Fruit fly (Drosophila melanogaster) whole organism, embryonic: ENCODE measurements around the gene bsk.

Experiments used
- Antp ChIP-seq: fragments of 200-800 bp; sonication (Bioruptor generic); optimal IDR thresholded peaks from 3 replicates; lab custom pipeline; 2016; ENCODE audit warnings: missing biosample characterization, missing genetic modification characterization
- CG11456 ChIP-seq: fragments of 200-800 bp; sonication (Bioruptor generic); IDR thresholded peaks from 3 replicates; pipeline ENCODE4 v1.3.6; 2022; ENCODE audit warnings: missing biosample characterization, missing genetic modification characterization
- CG12071 ChIP-seq: fragments of 200-800 bp; sonication (Bioruptor generic); optimal IDR thresholded peaks from 3 replicates; lab custom pipeline; 2018; ENCODE audit warnings: missing biosample characterization, mild to moderate bottlenecking, missing genetic modification characterization
- CG1233 ChIP-seq: fragments of 200-800 bp; sonication (Bioruptor generic); optimal IDR thresholded peaks from 4 replicates; lab custom pipeline; 2018; ENCODE audit warnings: missing biosample characterization, mild to moderate bottlenecking, missing genetic modification characterization
- CG12769 ChIP-seq: fragments of 200-800 bp; sonication (Bioruptor generic); optimal IDR thresholded peaks from 2 replicates; lab custom pipeline; 2019; ENCODE audit warnings: missing biosample characterization, mild to moderate bottlenecking, missing genetic modification characterization, moderate library complexity
- CG12942 ChIP-seq: fragments of 200-800 bp; sonication (Bioruptor generic); optimal IDR thresholded peaks from 3 replicates; lab custom pipeline; 2016; ENCODE audit warnings: missing biosample characterization, missing genetic modification characterization
- CG14441 ChIP-seq: fragments of 200-800 bp; sonication (Bioruptor generic); IDR thresholded peaks from 2 replicates; pipeline ENCODE4 v1.3.6; 2022; ENCODE audit warnings: missing biosample characterization, missing genetic modification characterization
- CG15011 ChIP-seq: fragments of 200-800 bp; sonication (Bioruptor generic); optimal IDR thresholded peaks from 3 replicates; lab custom pipeline; 2018; ENCODE audit warnings: missing biosample characterization, mild to moderate bottlenecking, missing genetic modification characterization
- CG16813 ChIP-seq: fragments of 200-800 bp; sonication (Bioruptor generic); IDR thresholded peaks from 3 replicates; pipeline ENCODE4 v1.3.6; 2022; ENCODE audit warnings: missing biosample characterization, missing genetic modification characterization; ENCODE audit not compliant: partially characterized antibody
- CG17612 ChIP-seq: fragments of 200-800 bp; sonication (Bioruptor generic); IDR thresholded peaks from 2 replicates; pipeline ENCODE4 v1.3.6; 2022; ENCODE audit warnings: missing biosample characterization, missing genetic modification characterization
- CG2678 ChIP-seq: fragments of 200-800 bp; sonication (Bioruptor generic); optimal IDR thresholded peaks from 3 replicates; lab custom pipeline; 2019; ENCODE audit warnings: missing biosample characterization, mild to moderate bottlenecking, missing genetic modification characterization, moderate library complexity
- CG31388 ChIP-seq: fragments of 200-800 bp; sonication (Bioruptor generic); optimal IDR thresholded peaks from 2 replicates; lab custom pipeline; 2016; ENCODE audit warnings: missing biosample characterization, missing genetic modification characterization
- CG3995 ChIP-seq: fragments of 200-800 bp; sonication (Bioruptor generic); optimal IDR thresholded peaks from 3 replicates; lab custom pipeline; 2016; ENCODE audit warnings: missing biosample characterization, missing genetic modification characterization
- CG4328 ChIP-seq: fragments of 200-800 bp; sonication (Bioruptor generic); optimal IDR thresholded peaks from 3 replicates; lab custom pipeline; 2017; ENCODE audit warnings: missing biosample characterization, missing genetic modification reagents, missing genetic modification characterization
- CG4617 ChIP-seq: fragments of 200-800 bp; sonication (Bioruptor generic); optimal IDR thresholded peaks from 3 replicates; lab custom pipeline; 2016; ENCODE audit warnings: missing biosample characterization, missing genetic modification characterization, borderline replicate concordance
- CG7357 ChIP-seq: fragments of 200-800 bp; sonication (Bioruptor generic); IDR thresholded peaks from 3 replicates; pipeline ENCODE4 v1.3.6; 2022; ENCODE audit warnings: missing biosample characterization, missing genetic modification characterization
- CG7372 ChIP-seq: fragments of 200-800 bp; sonication (Bioruptor generic); IDR thresholded peaks from 2 replicates; pipeline ENCODE4 v1.3.6; 2022; ENCODE audit warnings: missing biosample characterization, missing genetic modification characterization
- CG8478 ChIP-seq: fragments of >200 bp; optimal IDR thresholded peaks from 2 replicates; lab custom pipeline; 2018
- Deaf1 ChIP-seq: fragments of 200-800 bp; optimal IDR thresholded peaks from 3 replicates; lab custom pipeline; 2019; ENCODE audit warnings: missing biosample characterization, mild to moderate bottlenecking, missing genetic modification characterization, moderate library complexity
- Dip2 ChIP-seq: fragments of 200-800 bp; sonication (Bioruptor generic); IDR thresholded peaks from 2 replicates; pipeline ENCODE4 v1.3.6; 2022; ENCODE audit warnings: missing biosample characterization, missing genetic modification characterization
- Dp ChIP-seq: fragments of 200-800 bp; sonication (Bioruptor generic); optimal IDR thresholded peaks from 2 replicates; lab custom pipeline; 2018; ENCODE audit warnings: missing biosample characterization, mild to moderate bottlenecking, missing genetic modification characterization, moderate library complexity
- Fer2 ChIP-seq: fragments of 200-800 bp; sonication (Bioruptor generic); optimal IDR thresholded peaks from 2 replicates; lab custom pipeline; 2018; ENCODE audit warnings: missing biosample characterization, mild to moderate bottlenecking, missing genetic modification characterization, moderate library complexity
- MBD-R2 ChIP-seq: fragments of 200-800 bp; sonication (Bioruptor generic); IDR thresholded peaks from 2 replicates; pipeline ENCODE4 v1.3.6; 2022; ENCODE audit warnings: missing biosample characterization, missing genetic modification characterization
- Med ChIP-seq: fragments of 200-800 bp; sonication (Bioruptor generic); peaks from one replicate; lab custom pipeline; 2016; ENCODE audit warnings: missing biosample characterization, missing genetic modification characterization, mild to moderate bottlenecking, inconsistent platforms, moderate library complexity
- Meics ChIP-seq: fragments of 200-800 bp; sonication (Bioruptor generic); optimal IDR thresholded peaks from 2 replicates; lab custom pipeline; 2017; ENCODE audit warnings: missing biosample characterization, mild to moderate bottlenecking, missing genetic modification characterization
- Nf-YB ChIP-seq: fragments of 200-800 bp; sonication (Bioruptor generic); optimal IDR thresholded peaks from 3 replicates; lab custom pipeline; 2019; ENCODE audit warnings: missing biosample characterization, mild to moderate bottlenecking, missing genetic modification characterization, moderate library complexity
- ci ChIP-seq: fragments of 200-800 bp; sonication (Bioruptor generic); IDR thresholded peaks from 3 replicates; pipeline ENCODE4 v1.3.6; 2022; ENCODE audit warnings: missing biosample characterization, missing genetic modification characterization
- crp ChIP-seq, 2 experiments: fragments of 200-800 bp; sonication (Bioruptor generic); optimal IDR thresholded peaks; 2 replicates in 1 of 2; 3 replicates in 1 of 2; lab custom pipeline; 2017; ENCODE audit warnings: missing biosample characterization in 2 of 2, missing genetic modification characterization in 2 of 2, mild to moderate bottlenecking in 1 of 2, moderate library complexity in 1 of 2
- esg ChIP-seq: fragments of 200-800 bp; sonication (Bioruptor generic); conservative IDR thresholded peaks from 2 replicates; pipeline ENCODE4 v1.3.6; 2022; ENCODE audit warnings: missing biosample characterization, missing genetic modification characterization
- hb ChIP-seq: fragments of 200-800 bp; sonication (Bioruptor generic); IDR thresholded peaks from 3 replicates; pipeline ENCODE4 v1.3.6; 2022; ENCODE audit warnings: missing biosample characterization, missing genetic modification characterization; ENCODE audit not compliant: partially characterized antibody
- inv ChIP-seq: fragments of 200-800 bp; sonication (Bioruptor generic); IDR thresholded peaks from 2 replicates; pipeline ENCODE4 v1.3.6; 2022; ENCODE audit warnings: missing biosample characterization, missing genetic modification characterization; ENCODE audit not compliant: partially characterized antibody
- lov ChIP-seq, 2 experiments: fragments of 200-800 bp in 1 of 2; fragments of >200 bp in 1 of 2; sonication (Bioruptor generic) in 1 of 2; IDR thresholded peaks in 1 of 2; optimal IDR thresholded peaks in 1 of 2; 2 replicates in 1 of 2; 3 replicates in 1 of 2; pipeline versions ENCODE4 v1.3.6 to Lab custom; 2017 to 2022; ENCODE audit warnings: missing biosample characterization in 1 of 2, missing genetic modification characterization in 1 of 2
- nerfin-2 ChIP-seq: fragments of 200-800 bp; sonication (Bioruptor generic); IDR thresholded peaks from 2 replicates; pipeline ENCODE4 v1.3.6; 2022; ENCODE audit warnings: missing biosample characterization, missing genetic modification characterization; ENCODE audit not compliant: partially characterized antibody
- repo ChIP-seq: fragments of 200-800 bp; sonication (Bioruptor generic); optimal IDR thresholded peaks from 2 replicates; lab custom pipeline; 2016; ENCODE audit warnings: missing biosample characterization, missing genetic modification characterization
- salm ChIP-seq: fragments of 200-800 bp; sonication (Bioruptor generic); optimal IDR thresholded peaks from 2 replicates; lab custom pipeline; 2018; ENCODE audit warnings: missing biosample characterization, mild to moderate bottlenecking, missing genetic modification characterization
- sob ChIP-seq: fragments of 200-800 bp; sonication (Bioruptor generic); IDR thresholded peaks from 2 replicates; pipeline ENCODE4 v1.3.6; 2022; ENCODE audit warnings: missing biosample characterization, missing genetic modification characterization
- tx ChIP-seq: fragments of 200-800 bp; sonication (Bioruptor generic); optimal IDR thresholded peaks from 2 replicates; lab custom pipeline; 2016; ENCODE audit warnings: missing biosample characterization, missing genetic modification characterization
- unc-4 ChIP-seq: fragments of 200-800 bp; sonication (Bioruptor generic); IDR thresholded peaks from 2 replicates; pipeline ENCODE4 v1.3.6; 2022; ENCODE audit warnings: missing biosample characterization, missing genetic modification characterization; ENCODE audit not compliant: partially characterized antibody
- vfl ChIP-seq: fragments of 200-800 bp; sonication (Bioruptor generic); optimal IDR thresholded peaks from 2 replicates; lab custom pipeline; 2016; ENCODE audit warnings: missing biosample characterization, missing genetic modification characterization
- wor ChIP-seq: fragments of 200-800 bp; sonication (Bioruptor generic); IDR thresholded peaks from 2 replicates; pipeline ENCODE4 v1.3.6; 2022; ENCODE audit warnings: missing biosample characterization, missing genetic modification characterization

The bsk gene

DNA sequence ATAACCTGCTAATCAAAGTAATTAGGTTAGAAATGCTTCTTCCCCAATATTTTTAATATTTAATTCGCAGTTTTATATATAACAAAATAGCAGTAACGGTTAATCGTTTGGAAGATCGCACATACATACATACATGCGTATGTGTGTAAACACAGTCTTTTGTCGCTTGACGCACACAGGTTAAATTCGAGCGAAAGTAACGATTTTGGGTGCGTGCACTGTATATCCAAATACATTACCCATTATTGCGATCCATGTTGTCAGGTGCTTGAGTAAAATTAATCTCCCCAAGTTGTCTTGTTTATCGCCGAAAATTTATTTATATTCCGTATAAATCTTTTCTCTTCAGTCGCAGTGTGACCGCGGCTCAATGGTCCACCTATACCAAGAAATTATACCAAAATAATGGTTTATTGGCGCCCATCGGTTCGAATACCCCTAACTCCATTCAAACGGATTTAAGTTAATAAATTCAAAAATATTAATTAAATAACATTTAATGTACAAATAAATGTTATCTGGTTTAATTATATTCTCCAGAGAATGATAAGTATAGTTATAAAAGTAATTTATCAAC is 46.3 kb downstream of the bsk start, which contains the start of gene CG34159 (continued):
- no peak for TF ChIP-seq CG8478 (lab: Kevin White, UChicago)
- peak; percentile 64 for TF ChIP-seq Dp (GFP tag; lab: Kevin White, UChicago)
- no peak for TF ChIP-seq CG15011
- no peak for TF ChIP-seq repo (GFP tag; lab: Kevin White, UChicago)
- TF ChIP-seq salm (tag; lab: Kevin White, UChicago): no peak
- TF ChIP-seq Dip2 (GFP tag; lab: Robert Waterston, UW): no peak
- peak; percentile 46; the same call in 1 of the 2 replicates for TF ChIP-seq MBD-R2 (GFP tag; lab: Robert Waterston, UW)
- no peak for TF ChIP-seq Nf-YB (GFP tag; lab: Kevin White, UChicago)
- no peak for TF ChIP-seq CG1233
- TF ChIP-seq esg: no peak
- TF ChIP-seq vfl: no peak
- TF ChIP-seq CG12942 (GFP tag; lab: Kevin White, UChicago): no peak
- TF ChIP-seq Fer2: no peak
- TF ChIP-seq CG31388 (GFP tag; lab: Kevin White, UChicago): no peak
- no peak for TF ChIP-seq wor
- TF ChIP-seq CG4617 (GFP tag; lab: Kevin White, UChicago): peak; percentile 90
- no peak for TF ChIP-seq Meics (GFP tag; lab: Kevin White, UChicago)
- TF ChIP-seq CG2678 (tag; lab: Kevin White, UChicago): no peak
- TF ChIP-seq CG12769 (tag; lab: Kevin White, UChicago): no peak
- no peak for TF ChIP-seq CG12071 (GFP tag; lab: Kevin White, UChicago)
- TF ChIP-seq Deaf1 (tag; lab: Kevin White, UChicago): no peak
- no peak for TF ChIP-seq tx (GFP tag; lab: Kevin White, UChicago)
- TF ChIP-seq unc-4 (GFP tag; lab: Robert Waterston, UW): no peak
- no peak for TF ChIP-seq Antp (GFP tag; lab: Kevin White, UChicago)
- TF ChIP-seq, all 482 proteins: peak for 32

DNA sequence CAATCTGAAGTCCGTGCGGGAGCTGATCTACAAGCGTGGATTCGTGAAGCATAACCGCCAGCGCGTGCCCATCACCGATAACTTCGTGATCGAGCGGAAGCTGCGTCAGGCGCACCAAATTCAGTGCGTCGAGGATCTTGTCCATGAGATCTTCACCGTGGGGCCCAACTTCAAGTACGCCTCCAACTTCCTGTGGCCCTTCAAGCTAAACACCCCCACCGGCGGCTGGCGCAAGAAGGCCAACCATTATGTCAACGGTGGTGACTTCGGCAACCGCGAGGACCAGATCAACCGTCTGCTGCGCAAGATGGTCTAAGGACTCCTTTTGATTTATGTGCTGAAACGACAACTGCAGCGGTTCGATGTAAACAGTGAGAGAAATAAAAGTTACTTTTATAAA is 48.6 kb downstream of the bsk start:
- TF ChIP-seq sob (GFP tag; lab: Robert Waterston, UW): 0 out of 2 replicates have a peak, but pooled peaks have one; percentile 44
- TF ChIP-seq CG14441 (GFP tag; lab: Robert Waterston, UW): 0 out of 2 replicates have a peak, but pooled peaks have one; percentile 10
- TF ChIP-seq CG4328: no peak
- TF ChIP-seq CG11456 (GFP tag; lab: Robert Waterston, UW): peak; percentile 69; the same call in 1 of the 3 replicates
- TF ChIP-seq lov (optimal IDR thresholded peaks at IDR 0.05; lab: Kevin White, UChicago): no peak
- 0 out of 3 replicates have a peak, but pooled peaks have one; percentile 23 for TF ChIP-seq lov (GFP tag; IDR thresholded peaks at IDR 0.05; lab: Robert Waterston, UW)
- no peak for TF ChIP-seq CG1233
- 0 out of 3 replicates have a peak, but pooled peaks have one; percentile 9 for TF ChIP-seq CG16813 (GFP tag; lab: Robert Waterston, UW)
- 0 out of 3 replicates have a peak, but pooled peaks have one; percentile 19 for TF ChIP-seq hb (GFP tag; lab: Robert Waterston, UW)
- TF ChIP-seq inv (GFP tag; lab: Robert Waterston, UW): no peak
- no peak for TF ChIP-seq CG7372
- 0 out of 3 replicates have a peak, but pooled peaks have one; percentile 11 for TF ChIP-seq CG7357 (GFP tag; lab: Robert Waterston, UW)
- peak; percentile 45; the same call in 1 of the 2 replicates for TF ChIP-seq CG17612 (GFP tag; lab: Robert Waterston, UW)
- TF ChIP-seq CG3995 (GFP tag; lab: Kevin White, UChicago): no peak
- 0 out of 2 replicates have a peak, but pooled peaks have one; percentile 35 for TF ChIP-seq nerfin-2
- no peak for TF ChIP-seq crp (GFP tag; optimal IDR thresholded peaks at IDR 0.05; lab: Kevin White, UChicago)
- peak; percentile 62 for TF ChIP-seq Med (GFP tag; lab: Kevin White, UChicago)
- TF ChIP-seq ci (GFP tag; lab: Robert Waterston, UW): peak; percentile 13; the same call in 1 of the 3 replicates
- TF ChIP-seq, all 482 proteins: peak for 11
